Worm (Caenorhabditis elegans) whole organism, L4 larva: ENCODE results near the gene Y57A10C.10.

Experiments
- F10B5.3 ChIP-seq: sonication (generic microtip); optimal IDR thresholded peaks from 2 replicates; lab custom pipeline; 2016; ENCODE audit warnings: mild to moderate bottlenecking, missing genetic modification characterization, missing compliant biosample characterization
- F49E8.2 ChIP-seq: sonication (generic microtip); optimal IDR thresholded peaks from 2 replicates; lab custom pipeline; 2016; ENCODE audit warnings: missing compliant biosample characterization, mild to moderate bottlenecking, missing genetic modification characterization, borderline replicate concordance
- T20F7.1 ChIP-seq: fragments of 200-800 bp; sonication (Bioruptor generic); optimal IDR thresholded peaks from 2 replicates; lab custom pipeline; 2018; ENCODE audit warnings: mild to moderate bottlenecking, missing genetic modification characterization, missing compliant biosample characterization
- aha-1 ChIP-seq: fragments of 150-350 bp; peaks from one replicate; lab custom pipeline; 2014; ENCODE audit warnings: missing biosample characterization, missing genetic modification characterization
- ceh-20 ChIP-seq: fragments of 200-800 bp; sonication (Bioruptor generic); IDR thresholded peaks from 2 replicates; pipeline ENCODE4 v1.3.6; 2022; ENCODE audit warnings: missing genetic modification reagents, missing genetic modification characterization, missing compliant biosample characterization
- ceh-28 ChIP-seq: fragments of 150-350 bp; optimal IDR thresholded peaks from 2 replicates; lab custom pipeline; 2014; ENCODE audit warnings: missing biosample characterization, missing genetic modification reagents, missing genetic modification characterization
- ceh-82 ChIP-seq: sonication (generic microtip); optimal IDR thresholded peaks from 2 replicates; lab custom pipeline; 2017; ENCODE audit warnings: missing biosample characterization, missing genetic modification characterization
- daf-16 ChIP-seq, 3 experiments: sonication (generic microtip); optimal IDR thresholded peaks; 2 replicates each; lab custom pipeline; 2016 to 2017; ENCODE audit warnings: missing genetic modification characterization in 3 of 3, missing genetic modification reagents in 3 of 3, mild to moderate bottlenecking in 2 of 3, missing compliant biosample characterization in 2 of 3, missing biosample characterization in 1 of 3, moderate library complexity in 1 of 3
- dmd-6 ChIP-seq: fragments of 200-800 bp; sonication (Bioruptor generic); IDR thresholded peaks from 2 replicates; pipeline ENCODE4 v1.3.6; 2022; ENCODE audit warnings: missing genetic modification reagents, missing genetic modification characterization, missing compliant biosample characterization
- dve-1 ChIP-seq: sonication (generic microtip); optimal IDR thresholded peaks from 2 replicates; lab custom pipeline; 2017; ENCODE audit warnings: antibody characterized with exemption, mild to moderate bottlenecking, missing genetic modification characterization, missing compliant biosample characterization; ENCODE audit not compliant: insufficient read depth
- fos-1 ChIP-seq: fragments of 150-350 bp; optimal IDR thresholded peaks from 2 replicates; lab custom pipeline; 2014; ENCODE audit warnings: missing biosample characterization, missing genetic modification characterization
- gei-8 ChIP-seq: fragments of 200-800 bp; sonication (Bioruptor generic); optimal IDR thresholded peaks from 2 replicates; lab custom pipeline; 2018; ENCODE audit warnings: mild to moderate bottlenecking, missing genetic modification characterization, missing compliant biosample characterization
- hlh-11 ChIP-seq: fragments of 200-800 bp; sonication (Bioruptor generic); optimal IDR thresholded peaks from 2 replicates; lab custom pipeline; 2018; ENCODE audit warnings: mild to moderate bottlenecking, missing genetic modification characterization, missing compliant biosample characterization
- mdl-1 ChIP-seq, 2 experiments: fragments of 150-350 bp in 1 of 2; sonication (generic microtip) in 1 of 2; optimal IDR thresholded peaks; 2 replicates each; lab custom pipeline; 2014 to 2017; ENCODE audit warnings: missing biosample characterization in 2 of 2, missing genetic modification characterization in 2 of 2
- mxl-2 ChIP-seq: fragments of 200-800 bp; sonication (Bioruptor generic); conservative IDR thresholded peaks from 2 replicates; pipeline ENCODE4 v1.3.6; 2022; ENCODE audit warnings: missing genetic modification reagents, missing genetic modification characterization, missing compliant biosample characterization
- nhr-102 ChIP-seq: sonication (generic microtip); optimal IDR thresholded peaks from 2 replicates; lab custom pipeline; 2016; ENCODE audit warnings: mild to moderate bottlenecking, missing genetic modification characterization, moderate library complexity, missing compliant biosample characterization
- nhr-11 ChIP-seq: fragments of 150-350 bp; optimal IDR thresholded peaks from 2 replicates; lab custom pipeline; 2014; ENCODE audit warnings: missing biosample characterization, missing genetic modification characterization
- nhr-25 ChIP-seq: sonication (generic microtip); optimal IDR thresholded peaks from 2 replicates; lab custom pipeline; 2017; ENCODE audit warnings: missing genetic modification characterization, mild to moderate bottlenecking, missing compliant biosample characterization, antibody characterized with exemption, moderate library complexity, borderline replicate concordance; ENCODE audit not compliant: insufficient read depth
- nhr-28 ChIP-seq: fragments of 150-350 bp; optimal IDR thresholded peaks from 2 replicates; lab custom pipeline; 2014; ENCODE audit warnings: missing biosample characterization, missing genetic modification characterization
- nhr-48 ChIP-seq: sonication (generic microtip); optimal IDR thresholded peaks from 2 replicates; lab custom pipeline; 2016; ENCODE audit warnings: mild to moderate bottlenecking, missing genetic modification characterization, missing compliant biosample characterization
- php-3 ChIP-seq: fragments of 200-800 bp; sonication (Bioruptor generic); IDR thresholded peaks from 2 replicates; pipeline ENCODE4 v1.3.6; 2022; ENCODE audit warnings: missing genetic modification reagents, missing genetic modification characterization, missing compliant biosample characterization
- pqm-1 ChIP-seq: sonication (generic microtip); optimal IDR thresholded peaks from 2 replicates; lab custom pipeline; 2017; ENCODE audit warnings: missing biosample characterization, missing genetic modification characterization
- saeg-2 ChIP-seq: fragments of 200-800 bp; sonication (Bioruptor generic); IDR thresholded peaks from 2 replicates; pipeline ENCODE4 v1.3.6; 2022; ENCODE audit warnings: missing genetic modification reagents, missing genetic modification characterization, missing compliant biosample characterization
- set-16 ChIP-seq: fragments of 200-800 bp; sonication (Bioruptor generic); IDR thresholded peaks from 2 replicates; pipeline ENCODE4 v1.3.6; 2022; ENCODE audit warnings: missing genetic modification reagents, missing genetic modification characterization, missing compliant biosample characterization
- snpc-4 ChIP-seq: fragments of 150-350 bp; optimal IDR thresholded peaks from 2 replicates; lab custom pipeline; 2014; ENCODE audit warnings: missing biosample characterization, missing genetic modification characterization
- spr-1 ChIP-seq: sonication (generic microtip); optimal IDR thresholded peaks from 2 replicates; lab custom pipeline; 2016; ENCODE audit warnings: mild to moderate bottlenecking, missing genetic modification characterization, missing compliant biosample characterization
- tag-97 ChIP-seq: fragments of 200-800 bp; sonication (Bioruptor generic); IDR thresholded peaks from 2 replicates; pipeline ENCODE4 v1.3.6; 2022; ENCODE audit warnings: missing genetic modification characterization, missing compliant biosample characterization
- zfp-2 ChIP-seq: sonication (generic microtip); optimal IDR thresholded peaks from 2 replicates; lab custom pipeline; 2016; ENCODE audit warnings: mild to moderate bottlenecking, missing genetic modification characterization, missing compliant biosample characterization
- zfp-3 ChIP-seq: fragments of 200-800 bp; sonication (Bioruptor generic); conservative IDR thresholded peaks from 2 replicates; pipeline ENCODE4 v1.3.6; 2022; ENCODE audit warnings: missing genetic modification reagents, missing genetic modification characterization, missing compliant biosample characterization
- zip-2 ChIP-seq: fragments of 150-350 bp; optimal IDR thresholded peaks from 2 replicates; lab custom pipeline; 2014; ENCODE audit warnings: missing biosample characterization, missing genetic modification characterization
- ztf-11 ChIP-seq: fragments of 150-350 bp; optimal IDR thresholded peaks from 2 replicates; lab custom pipeline; 2014; ENCODE audit warnings: missing biosample characterization, missing genetic modification characterization
- ztf-7 ChIP-seq: fragments of 150-350 bp; optimal IDR thresholded peaks from 2 replicates; lab custom pipeline; 2014; ENCODE audit warnings: missing biosample characterization, missing genetic modification characterization

The Y57A10C.10 gene

ce11 chrII:12408717-12409116 lies 32.3 kb downstream of the Y57A10C.10 start, which contains the start of gene sre-31:
Gene sre-31 (minus strand): TSS chrII:12408817.
- no peak for TF ChIP-seq nhr-102
- no peak for TF ChIP-seq nhr-11 (tag; lab: Kevin White, UChicago)
- no peak for TF ChIP-seq hlh-11 (tag; lab: Kevin White, UChicago)
- no peak for TF ChIP-seq F49E8.2 (tag; lab: Kevin White, UChicago)
- no peak for TF ChIP-seq ztf-11 (tag; lab: Kevin White, UChicago)
- TF ChIP-seq nhr-28 (tag; lab: Kevin White, UChicago) = no peak
- TF ChIP-seq ceh-20 (GFP tag; lab: Robert Waterston, UW) = no peak
- TF ChIP-seq tag-97 (GFP tag; lab: Robert Waterston, UW) = no peak
- no peak for TF ChIP-seq gei-8 (GFP tag; lab: Kevin White, UChicago)
- no peak for TF ChIP-seq saeg-2 (GFP tag; lab: Robert Waterston, UW)

- TF ChIP-seq set-16 (GFP tag; lab: Robert Waterston, UW) (no peak), T20F7.1 (no peak), ztf-11 (tag; lab: Kevin White, UChicago) (no peak), dve-1 (tag; lab: Kevin White, UChicago) (no peak), dmd-6 (no peak), zfp-2 (tag; lab: Kevin White, UChicago) (no peak), fos-1 (tag; lab: Kevin White, UChicago) (no peak), nhr-25 (tag; lab: Kevin White, UChicago) (no peak)
These were observed 34.7 kb downstream of the Y57A10C.10 start, which contains the start of gene sre-30 for ce11 chrII:12406394-12406793. Gene sre-30 (minus strand): TSS chrII:12406494.

DNA sequence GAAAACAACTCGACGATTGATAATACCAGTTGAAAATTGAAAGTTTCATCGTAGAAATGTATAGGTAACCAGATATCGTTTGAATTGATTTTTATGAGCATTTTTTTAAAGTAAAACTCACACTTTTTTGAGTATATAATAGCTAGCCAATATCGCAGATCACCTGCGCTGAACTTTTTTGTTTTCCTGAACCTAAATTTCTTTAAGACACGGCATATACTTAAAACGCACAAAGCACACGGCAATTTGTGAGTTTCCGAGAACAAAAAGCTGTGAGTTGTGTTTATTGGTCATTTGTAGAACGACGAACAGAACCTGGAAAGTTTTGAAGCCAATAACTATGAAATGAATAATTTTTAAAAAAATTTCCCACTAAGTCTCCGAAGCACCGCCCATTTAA lies 39.3 kb downstream of the Y57A10C.10 start, which contains the start of gene sre-29:
TSS of gene sre-29 (minus strand) at position 101 of the 400 bp plus-strand sequence.
- TF ChIP-seq pqm-1 (tag; lab: Kevin White, UChicago) (no peak), ceh-28 (tag; lab: Kevin White, UChicago) (no peak), ztf-7 (no peak)

DNA sequence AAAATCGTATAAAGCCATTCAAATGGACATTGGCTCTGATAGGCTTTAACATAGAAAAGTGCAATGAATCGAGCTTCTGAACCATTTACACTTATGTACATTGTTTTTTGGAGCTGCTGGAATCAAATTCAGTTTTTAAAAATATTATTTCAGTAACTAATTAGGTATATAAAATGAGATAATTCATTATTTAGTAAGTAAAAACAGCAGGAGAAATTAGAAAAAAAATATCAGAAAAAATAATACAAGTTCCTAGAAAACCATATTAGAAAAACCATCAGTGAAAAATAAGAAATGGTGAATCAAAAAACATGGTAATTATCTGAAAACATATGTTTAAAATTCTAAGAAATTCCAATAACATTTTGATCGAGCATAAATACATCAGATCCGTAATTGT lies 43.4 kb downstream of the Y57A10C.10 start, which contains the start of gene F57G9.7:
TSS of gene F57G9.7 (minus strand) at position 101 of the 400 bp plus-strand sequence.
- TF ChIP-seq daf-16 (GFP tag; optimal IDR thresholded peaks at IDR 0.05; lab: Kevin White, UChicago) (no peak), daf-16 (tag; optimal IDR thresholded peaks at IDR 0.05; lab: Kevin White, UChicago) (no peak), nhr-48 (tag; lab: Kevin White, UChicago) (no peak), ceh-82 (tag; lab: Kevin White, UChicago) (no peak), snpc-4 (tag; lab: Kevin White, UChicago) (no peak), nhr-28 (tag; lab: Kevin White, UChicago) (no peak), mxl-2 (no peak), F10B5.3 (tag; lab: Kevin White, UChicago) (no peak)
- TF ChIP-seq, all 104 proteins: peak for 0

- peak; percentile 68 for TF ChIP-seq aha-1
- TF ChIP-seq ceh-28 (tag; lab: Kevin White, UChicago) = peak; percentile 89
- TF ChIP-seq zip-2 (tag; lab: Kevin White, UChicago) = no peak
These were observed 46.9 kb downstream of the Y57A10C.10 start for ce11 chrII:12394138-12394537.

DNA sequence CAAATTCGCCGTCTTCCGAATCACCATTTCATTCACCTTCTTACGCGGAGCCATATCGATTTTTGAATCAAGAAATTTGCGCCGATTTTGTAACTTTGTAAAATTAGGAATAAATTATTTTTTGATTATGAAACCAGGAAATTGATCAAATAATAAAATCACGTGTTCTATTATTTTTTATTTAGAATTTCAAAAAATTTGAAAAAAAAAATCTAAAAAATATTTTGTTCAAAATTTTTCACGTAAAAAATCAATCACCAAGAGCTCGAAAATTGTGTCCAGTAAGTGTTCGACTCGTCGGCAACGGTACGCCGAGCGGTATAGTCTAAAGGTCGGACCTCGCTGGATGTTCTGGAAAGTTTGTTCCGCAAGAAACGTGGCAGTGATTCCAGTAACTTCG lies 47.4 kb downstream of the Y57A10C.10 start, which contains the start of gene Y57A10B.7:
TSS of gene Y57A10B.7 (minus strand) at position 101 of the 400 bp plus-strand sequence.
- TF ChIP-seq mdl-1 (tag; optimal IDR thresholded peaks at IDR 0.05; lab: Kevin White, UChicago) = no peak
- TF ChIP-seq php-3 = no peak
- TF ChIP-seq zfp-3 = no peak
- TF ChIP-seq T20F7.1 = no peak
- no peak for TF ChIP-seq spr-1 (tag; lab: Kevin White, UChicago)
